Fruit fly (Drosophila melanogaster): Measurements from ENCODE around the gene Eig71Ef.

The Eig71Ef gene

dm6 chr3L:15636359-15636758 is 20.8 kb downstream of the Eig71Ef start (continued):
- no peak for TF ChIP-seq CG15011 (GFP tag; optimal IDR thresholded peaks at IDR 0.05)
- TF ChIP-seq CG31224 (GFP tag; IDR thresholded peaks at IDR 0.05) = no peak
- TF ChIP-seq ac (GFP tag; optimal IDR thresholded peaks at IDR 0.05) = no peak
- TF ChIP-seq cwo (GFP tag; optimal IDR thresholded peaks at IDR 0.05) = peak; percentile 30
- TF ChIP-seq Hsf (GFP tag; optimal IDR thresholded peaks at IDR 0.05) = no peak
- peak; percentile 39 for TF ChIP-seq mirr (GFP tag; optimal IDR thresholded peaks at IDR 0.05)
- TF ChIP-seq nmo (GFP tag; optimal IDR thresholded peaks at IDR 0.05) = no peak
- TF ChIP-seq Asciz (GFP tag; optimal IDR thresholded peaks at IDR 0.05) = peak; percentile 3
- TF ChIP-seq tin (GFP tag; optimal IDR thresholded peaks at IDR 0.05) = no peak
- no peak for TF ChIP-seq CG13775 (GFP tag; optimal IDR thresholded peaks at IDR 0.05)
- TF ChIP-seq grn (GFP tag; optimal IDR thresholded peaks at IDR 0.05) = peak; percentile 81
- 0 out of 2 replicates have a peak, but pooled peaks have one; percentile 10 for TF ChIP-seq sim (GFP tag; IDR thresholded peaks at IDR 0.05)
- no peak for TF ChIP-seq HLHmδ (GFP tag; optimal IDR thresholded peaks at IDR 0.05)
- TF ChIP-seq fd96Cb (tag; optimal IDR thresholded peaks at IDR 0.05) = no peak
- no peak for TF ChIP-seq chm (GFP tag; IDR thresholded peaks at IDR 0.05)
- no peak for TF ChIP-seq pho (GFP tag; optimal IDR thresholded peaks at IDR 0.05)
- no peak for TF ChIP-seq CG2199 (GFP tag; IDR thresholded peaks at IDR 0.05)
- TF ChIP-seq Fer2 (tag; optimal IDR thresholded peaks at IDR 0.05) = no peak
- TF ChIP-seq gce (GFP tag; IDR thresholded peaks at IDR 0.05) = no peak
- no peak for TF ChIP-seq CG8290 (GFP tag; optimal IDR thresholded peaks at IDR 0.05)
- no peak for TF ChIP-seq CG8290 (tag; optimal IDR thresholded peaks at IDR 0.05)
- TF ChIP-seq CoRest (tag; optimal IDR thresholded peaks at IDR 0.05) = no peak
- no peak for TF ChIP-seq CG10462 (GFP tag; optimal IDR thresholded peaks at IDR 0.05)
- TF ChIP-seq CG4282 (GFP tag; optimal IDR thresholded peaks at IDR 0.05) = no peak
- no peak for TF ChIP-seq CG3726 (GFP tag; IDR thresholded peaks at IDR 0.05)
- no peak for TF ChIP-seq CG4424 (GFP tag; optimal IDR thresholded peaks at IDR 0.05)
- no peak for TF ChIP-seq Eip74EF (GFP tag; optimal IDR thresholded peaks at IDR 0.05)
- no peak for TF ChIP-seq Dad (GFP tag; optimal IDR thresholded peaks at IDR 0.05)
- no peak for TF ChIP-seq wek (GFP tag; optimal IDR thresholded peaks at IDR 0.05)
- TF ChIP-seq corto (GFP tag; optimal IDR thresholded peaks at IDR 0.05) = no peak
- no peak for TF ChIP-seq Six4 (GFP tag; optimal IDR thresholded peaks at IDR 0.05)
- TF ChIP-seq CG5953 (GFP tag; IDR thresholded peaks at IDR 0.05) = no peak
- TF ChIP-seq rib (GFP tag; IDR thresholded peaks at IDR 0.05) = no peak
- no peak for TF ChIP-seq CG1647 (GFP tag; optimal IDR thresholded peaks at IDR 0.05)
- TF ChIP-seq unpg (GFP tag; optimal IDR thresholded peaks at IDR 0.05) = no peak
- no peak for TF ChIP-seq CG16779 (GFP tag; IDR thresholded peaks at IDR 0.05)
- TF ChIP-seq CG14014 (GFP tag; IDR thresholded peaks at IDR 0.05) = no peak
- peak in 1 of 2 experiments; percentile 15 for TF ChIP-seq bsh (GFP tag; optimal IDR thresholded peaks at IDR 0.05)
- TF ChIP-seq CG7928 (GFP tag; optimal IDR thresholded peaks at IDR 0.05) = no peak
- TF ChIP-seq Dek (tag; optimal IDR thresholded peaks at IDR 0.05) = no peak
- no peak for TF ChIP-seq Ets97D (GFP tag; optimal IDR thresholded peaks at IDR 0.05)
- TF ChIP-seq CG7987 (GFP tag; optimal IDR thresholded peaks at IDR 0.05) = no peak
- no peak for TF ChIP-seq ems (GFP tag; optimal IDR thresholded peaks at IDR 0.05)
- TF ChIP-seq CG9215 (GFP tag; IDR thresholded peaks at IDR 0.05) = no peak
- no peak for TF ChIP-seq eve (GFP tag; optimal IDR thresholded peaks at IDR 0.05)
- TF ChIP-seq croc (GFP tag; conservative IDR thresholded peaks at IDR 0.05) = no peak
- TF ChIP-seq Xrp1 (GFP tag; IDR thresholded peaks at IDR 0.05) = 0 out of 2 replicates have a peak, but pooled peaks have one; percentile 21
- no peak for TF ChIP-seq CG12236 (GFP tag; optimal IDR thresholded peaks at IDR 0.05)
- TF ChIP-seq MBD-R2 (GFP tag; IDR thresholded peaks at IDR 0.05) = no peak
- TF ChIP-seq CG17385 (GFP tag; optimal IDR thresholded peaks at IDR 0.05) = no peak
- TF ChIP-seq CG11560 (tag; IDR thresholded peaks at IDR 0.05) = no peak
- TF ChIP-seq CG14860 (GFP tag; IDR thresholded peaks at IDR 0.05; ENCODE audit: partially characterized antibody) = no peak

Data from whole organism, embryonic.